Worm (Caenorhabditis elegans) whole organism, young adult: ENCODE measurements around the gene syf-2.

Experiments used
- F37B4.10 ChIP-seq: fragments of 200-800 bp; sonication (Bioruptor generic); IDR thresholded peaks from 2 replicates; pipeline ENCODE4 v1.3.6; 2022; ENCODE audit warnings: missing genetic modification characterization, missing compliant biosample characterization
- F52B5.7 ChIP-seq: sonication (generic microtip); optimal IDR thresholded peaks from 2 replicates; lab custom pipeline; 2016; ENCODE audit warnings: mild to moderate bottlenecking, missing genetic modification characterization, missing compliant biosample characterization
- K12H6.12 ChIP-seq: fragments of 200-800 bp; sonication (Bioruptor generic); optimal IDR thresholded peaks from 2 replicates; lab custom pipeline; 2018; ENCODE audit warnings: mild to moderate bottlenecking, missing genetic modification characterization, missing compliant biosample characterization
- T26A5.8 ChIP-seq: sonication (generic microtip); optimal IDR thresholded peaks from 2 replicates; lab custom pipeline; 2016; ENCODE audit warnings: missing genetic modification characterization, missing compliant biosample characterization
- ama-1 ChIP-seq, 3 experiments: fragments of 150-350 bp in 1 of 3; sonication (generic microtip) in 2 of 3; optimal IDR thresholded peaks; 2 replicates each; lab custom pipeline; 2014 to 2018; ENCODE audit warnings: missing biosample characterization in 2 of 3, missing genetic modification characterization in 2 of 3, missing genetic modification reagents in 2 of 3
- aptf-2 ChIP-seq: fragments of 200-800 bp; sonication (Bioruptor generic); conservative IDR thresholded peaks from 2 replicates; pipeline ENCODE4 v1.3.6; 2022; ENCODE audit warnings: missing genetic modification reagents, missing genetic modification characterization, missing compliant biosample characterization
- efl-1 ChIP-seq: fragments of 150-350 bp; optimal IDR thresholded peaks from 2 replicates; lab custom pipeline; 2014; ENCODE audit warnings: missing biosample characterization, missing genetic modification reagents, missing genetic modification characterization
- ekl-4 ChIP-seq: fragments of 200-800 bp; sonication (Bioruptor generic); IDR thresholded peaks from 2 replicates; pipeline ENCODE4 v1.3.6; 2022; ENCODE audit warnings: missing genetic modification reagents, missing genetic modification characterization, missing compliant biosample characterization
- madf-3 ChIP-seq: fragments of 200-800 bp; sonication (Bioruptor generic); IDR thresholded peaks from 2 replicates; pipeline ENCODE4 v1.3.6; 2022; ENCODE audit warnings: missing genetic modification reagents, missing genetic modification characterization, missing compliant biosample characterization
- nhr-90 ChIP-seq: sonication (generic microtip); optimal IDR thresholded peaks from 2 replicates; lab custom pipeline; 2016; ENCODE audit warnings: missing genotype, mild to moderate bottlenecking, missing genetic modification characterization, missing compliant biosample characterization
- sdz-38 ChIP-seq: sonication (generic microtip); optimal IDR thresholded peaks from 2 replicates; lab custom pipeline; 2016; ENCODE audit warnings: missing genotype, missing genetic modification characterization, missing compliant biosample characterization
- snpc-4 ChIP-seq, 5 experiments: fragments of 150-350 bp in 1 of 5; sonication (generic microtip) in 4 of 5; optimal IDR thresholded peaks; 2 replicates each; lab custom pipeline; 2014 to 2018; ENCODE audit warnings: missing genetic modification characterization in 5 of 5, missing biosample characterization in 3 of 5, antibody characterized with exemption in 2 of 5, mild to moderate bottlenecking in 2 of 5, missing compliant biosample characterization in 2 of 5, missing genotype in 2 of 5, moderate library complexity in 2 of 5, missing genetic modification reagents in 1 of 5
- unc-130 ChIP-seq: sonication (generic microtip); optimal IDR thresholded peaks from 2 replicates; lab custom pipeline; 2016; ENCODE audit warnings: missing genetic modification reagents, missing genetic modification characterization, missing compliant biosample characterization
- ztf-3 ChIP-seq: fragments of 200-800 bp; sonication (Bioruptor generic); optimal IDR thresholded peaks from 2 replicates; lab custom pipeline; 2018; ENCODE audit warnings: mild to moderate bottlenecking, missing genetic modification characterization, missing compliant biosample characterization

DNA sequence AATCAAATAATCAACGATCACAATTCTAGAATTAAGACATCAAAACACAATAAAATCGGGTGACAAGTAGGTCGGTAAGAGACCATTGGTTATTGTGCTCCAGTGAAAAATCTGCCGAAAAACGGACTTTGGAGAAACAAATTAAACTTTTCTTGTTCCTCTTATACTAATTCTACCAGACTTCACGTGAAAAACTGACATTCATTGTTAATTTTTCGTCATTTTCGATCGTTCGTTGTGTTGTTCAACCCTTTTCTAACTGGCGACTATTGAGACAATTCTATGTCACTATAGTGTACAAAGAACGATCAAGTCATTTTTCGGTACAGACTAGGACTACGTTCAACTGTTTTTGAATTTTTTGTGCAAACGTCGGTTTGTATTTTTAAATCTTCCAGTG is 41.4 kb downstream of the syf-2 start:
- TF ChIP-seq ztf-3 (GFP tag; lab: Kevin White, UChicago) = no peak
- no peak for TF ChIP-seq nhr-90 (tag; lab: Kevin White, UChicago)
- TF ChIP-seq sdz-38 = no peak
- no peak for TF ChIP-seq snpc-4 (GFP tag; optimal IDR thresholded peaks at IDR 0.05; lab: Kevin White, UChicago)
- TF ChIP-seq snpc-4 (tag; optimal IDR thresholded peaks at IDR 0.05; lab: Kevin White, UChicago) = no peak
- no peak for TF ChIP-seq aptf-2
- TF ChIP-seq unc-130 (GFP tag; lab: Kevin White, UChicago) = no peak
- no peak for TF ChIP-seq efl-1 (GFP tag; lab: Kevin White, UChicago)
- TF ChIP-seq T26A5.8 (tag; lab: Kevin White, UChicago) = no peak
- no peak for TF ChIP-seq ekl-4 (GFP tag; lab: Robert Waterston, UW)
- no peak for TF ChIP-seq F52B5.7 (tag; lab: Kevin White, UChicago)
- TF ChIP-seq K12H6.12 (tag; lab: Kevin White, UChicago) = no peak
- no peak for TF ChIP-seq madf-3 (GFP tag; lab: Robert Waterston, UW)
- TF ChIP-seq ama-1 (optimal IDR thresholded peaks at IDR 0.05; lab: Kevin White, UChicago) = no peak
- no peak for TF ChIP-seq ama-1 (GFP tag; optimal IDR thresholded peaks at IDR 0.05; lab: Kevin White, UChicago)
- TF ChIP-seq F37B4.10 (GFP tag; lab: Robert Waterston, UW) = no peak
